Worm (Caenorhabditis elegans) whole organism, early embryonic: Measurements from ENCODE around the gene T12A7.9.

Experiments
- B0310.2 ChIP-seq: sonication (generic microtip); optimal IDR thresholded peaks from 2 replicates; lab custom pipeline; 2016; ENCODE audit warnings: mild to moderate bottlenecking, missing genetic modification characterization, missing compliant biosample characterization
- F13C5.2 ChIP-seq: sonication (generic microtip); optimal IDR thresholded peaks from 2 replicates; lab custom pipeline; 2017; ENCODE audit warnings: mild to moderate bottlenecking, missing genetic modification characterization, inconsistent platforms, missing compliant biosample characterization
- aly-1 ChIP-seq: sonication (generic microtip); optimal IDR thresholded peaks from 2 replicates; lab custom pipeline; 2016; ENCODE audit warnings: missing genetic modification characterization, missing compliant biosample characterization
- ama-1 ChIP-seq: fragments of 150-350 bp; optimal IDR thresholded peaks from 2 replicates; lab custom pipeline; 2014
- ceh-36 ChIP-seq: sonication (generic microtip); optimal IDR thresholded peaks from 2 replicates; lab custom pipeline; 2016; ENCODE audit warnings: missing genetic modification characterization, inconsistent platforms, missing compliant biosample characterization
- ets-7 ChIP-seq: sonication (generic microtip); optimal IDR thresholded peaks from 2 replicates; lab custom pipeline; 2016; ENCODE audit warnings: missing genotype, missing genetic modification characterization, missing compliant biosample characterization
- flt-1 ChIP-seq: fragments of 200-800 bp; sonication (Bioruptor generic); IDR thresholded peaks from 2 replicates; pipeline ENCODE4 v1.3.6; 2022; ENCODE audit warnings: missing genetic modification characterization, missing compliant biosample characterization
- pes-1 ChIP-seq: fragments of 200-800 bp; sonication (Bioruptor generic); IDR thresholded peaks from 2 replicates; pipeline ENCODE4 v1.3.6; 2022; ENCODE audit warnings: missing genetic modification reagents, missing genetic modification characterization, missing compliant biosample characterization
- sea-1 ChIP-seq: fragments of 200-800 bp; sonication (Bioruptor generic); conservative IDR thresholded peaks from 2 replicates; pipeline ENCODE4 v1.3.6; 2022; ENCODE audit warnings: missing genetic modification characterization, missing compliant biosample characterization

DNA sequence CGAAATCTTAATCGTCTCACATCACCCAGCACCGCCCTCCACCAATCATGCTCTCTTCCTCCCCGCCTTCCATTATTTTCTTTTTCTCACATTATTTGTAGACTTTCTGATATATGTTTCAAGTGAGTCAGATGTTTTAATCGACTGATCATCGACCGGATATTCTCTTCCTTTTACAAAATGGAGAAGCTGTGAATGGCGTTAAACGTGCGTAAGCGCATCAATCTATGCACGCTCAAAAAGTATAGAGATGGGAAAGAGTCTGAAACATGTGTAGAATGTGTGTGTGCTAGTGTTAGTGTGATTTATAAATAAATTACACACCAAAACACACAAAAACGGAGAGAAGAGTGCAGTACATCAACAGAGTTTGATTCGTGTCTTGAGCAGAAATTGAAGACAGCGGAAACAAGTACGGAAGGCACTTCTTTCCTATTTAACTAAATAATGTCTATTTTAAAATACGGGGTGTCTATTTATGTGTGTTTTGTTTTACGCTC is 21.2 kb upstream of the T12A7.9 start:
- no peak for TF ChIP-seq aly-1 (tag; lab: Kevin White, UChicago)
- TF ChIP-seq sea-1, result no peak
- TF ChIP-seq ama-1 (lab: Kevin White, UChicago), result no peak
- TF ChIP-seq B0310.2 (tag; lab: Kevin White, UChicago), result no peak
- no peak for TF ChIP-seq flt-1
- TF ChIP-seq pes-1 (GFP tag; lab: Robert Waterston, UW), result no peak
- TF ChIP-seq ets-7 (tag; lab: Kevin White, UChicago), result no peak
- TF ChIP-seq F13C5.2 (tag; lab: Kevin White, UChicago), result no peak
- no peak for TF ChIP-seq ceh-36 (tag; lab: Kevin White, UChicago)
